Fruit fly (Drosophila melanogaster): ENCODE results near the gene CG11841.

The CG11841 gene

dm6 chr3R:29039704-29040430 lies 11.0 kb upstream of the CG11841 start (continued):
- no peak for TF ChIP-seq p53 (GFP tag; optimal IDR thresholded peaks at IDR 0.05)
- TF ChIP-seq twi (tag; optimal IDR thresholded peaks at IDR 0.05), result no peak
- TF ChIP-seq CG15601 (tag; optimal IDR thresholded peaks at IDR 0.05), result no peak
- TF ChIP-seq Bteb2 (GFP tag; optimal IDR thresholded peaks at IDR 0.05), result peak; percentile 49
- no peak for TF ChIP-seq CG10959 (GFP tag; IDR thresholded peaks at IDR 0.05)
- no peak for TF ChIP-seq org-1 (GFP tag; optimal IDR thresholded peaks at IDR 0.05)
- TF ChIP-seq Taf1 (GFP tag; IDR thresholded peaks at IDR 0.05), result no peak
- peak; percentile 12 for TF ChIP-seq CG7786 (GFP tag; optimal IDR thresholded peaks at IDR 0.05)
- peak; percentile 10 for TF ChIP-seq Myb (GFP tag; optimal IDR thresholded peaks at IDR 0.05)
- TF ChIP-seq CG32767 (GFP tag; IDR thresholded peaks at IDR 0.05), result peak; percentile 18; the same call in 1 of the 2 replicates
- no peak; the same call in 1 of the 3 replicates for TF ChIP-seq CG2889 (GFP tag; IDR thresholded peaks at IDR 0.05)
- no peak for TF ChIP-seq CG3726 (GFP tag; IDR thresholded peaks at IDR 0.05)
- no peak for TF ChIP-seq Xrp1 (GFP tag; IDR thresholded peaks at IDR 0.05)
- TF ChIP-seq Tbp (GFP tag; optimal IDR thresholded peaks at IDR 0.05), result no peak
- TF ChIP-seq Dfd (GFP tag; optimal IDR thresholded peaks at IDR 0.05), result no peak
- TF ChIP-seq Drgx (GFP tag; IDR thresholded peaks at IDR 0.05), result no peak
- peak; percentile 53 for TF ChIP-seq tup (GFP tag; optimal IDR thresholded peaks at IDR 0.05)
- TF ChIP-seq C15 (GFP tag; IDR thresholded peaks at IDR 0.05), result no peak
- TF ChIP-seq maf-S (GFP tag; optimal IDR thresholded peaks at IDR 0.05), result no peak
- TF ChIP-seq CG7372 (GFP tag; IDR thresholded peaks at IDR 0.05), result no peak
- TF ChIP-seq vfl (GFP tag; optimal IDR thresholded peaks at IDR 0.05), result peak; percentile 43
- no peak for TF ChIP-seq tna (GFP tag; IDR thresholded peaks at IDR 0.05; ENCODE audit: partially characterized antibody)
- TF ChIP-seq seq (GFP tag; IDR thresholded peaks at IDR 0.05), result no peak
- no peak for TF ChIP-seq CG30431 (GFP tag; optimal IDR thresholded peaks at IDR 0.05)
- TF ChIP-seq Scr (GFP tag; IDR thresholded peaks at IDR 0.05; ENCODE audit: partially characterized antibody), result no peak
- no peak for TF ChIP-seq CG2202 (tag; optimal IDR thresholded peaks at IDR 0.05)
- no peak for TF ChIP-seq luna (GFP tag; optimal IDR thresholded peaks at IDR 0.05)
- TF ChIP-seq sug (tag; optimal IDR thresholded peaks at IDR 0.05), result peak; percentile 21
- TF ChIP-seq gsb-n (tag; optimal IDR thresholded peaks at IDR 0.05), result no peak
- TF ChIP-seq CG8924 (tag; optimal IDR thresholded peaks at IDR 0.05), result peak; percentile 8
- TF ChIP-seq CG5245 (GFP tag; optimal IDR thresholded peaks at IDR 0.05), result no peak
- peak; percentile 9 for TF ChIP-seq en (GFP tag; optimal IDR thresholded peaks at IDR 0.05)
- no peak for TF ChIP-seq ssp (GFP tag; IDR thresholded peaks at IDR 0.05)
- TF ChIP-seq CG4707 (GFP tag; optimal IDR thresholded peaks at IDR 0.05), result no peak
- no peak for TF ChIP-seq nmo (GFP tag; optimal IDR thresholded peaks at IDR 0.05)
- no peak for TF ChIP-seq CG12299 (tag; optimal IDR thresholded peaks at IDR 0.05)
- TF ChIP-seq CG2129 (GFP tag; IDR thresholded peaks at IDR 0.05; ENCODE audit: partially characterized antibody), result no peak
- no peak for TF ChIP-seq CG13296 (GFP tag; optimal IDR thresholded peaks at IDR 0.05)
- peak; percentile 15 for TF ChIP-seq Ets65A (GFP tag)
- TF ChIP-seq Poxn (GFP tag; IDR thresholded peaks at IDR 0.05), result no peak
- TF ChIP-seq psq (GFP tag; optimal IDR thresholded peaks at IDR 0.05), result no peak
- no peak for TF ChIP-seq kah (GFP tag; optimal IDR thresholded peaks at IDR 0.05)
- no peak for TF ChIP-seq jing (GFP tag; optimal IDR thresholded peaks at IDR 0.05)
- no peak for TF ChIP-seq grau (tag; optimal IDR thresholded peaks at IDR 0.05)
- no peak for TF ChIP-seq prd (optimal IDR thresholded peaks at IDR 0.05)
- TF ChIP-seq prd (GFP tag; IDR thresholded peaks at IDR 0.05), result 0 out of 3 replicates have a peak, but pooled peaks have one; percentile 17
- TF ChIP-seq chinmo (GFP tag; IDR thresholded peaks at IDR 0.05; ENCODE audit: partially characterized antibody), result 0 out of 4 replicates have a peak, but pooled peaks have one; percentile 40
- TF ChIP-seq ranshi (GFP tag; IDR thresholded peaks at IDR 0.05), result no peak
- no peak for TF ChIP-seq jigr1 (GFP tag; IDR thresholded peaks at IDR 0.05)
- TF ChIP-seq inv (GFP tag; IDR thresholded peaks at IDR 0.05; ENCODE audit: partially characterized antibody), result no peak
- TF ChIP-seq CG13775 (GFP tag; optimal IDR thresholded peaks at IDR 0.05), result peak; percentile 24
